Fruit fly (Drosophila melanogaster) S2 (cell line): ENCODE data around the gene CG17687.

Source experiments
- CG8478 ChIP-seq: fragments of >200 bp; optimal IDR thresholded peaks from 2 replicates; lab custom pipeline; 2018
- CTCF ChIP-seq, 2 experiments: fragments of >200 bp; optimal IDR thresholded peaks; 2 replicates each; lab custom pipeline; 2018

Gene CG17687

dm6 chr3L:13348733-13349132 lies at the start of gene CG17687:
TSS of gene CG17687 (plus strand) at chr3L:13349033.
- TF ChIP-seq CTCF (optimal IDR thresholded peaks at IDR 0.05; lab: Kevin White, UChicago) = no peak
- no peak for TF ChIP-seq CG8478 (lab: Kevin White, UChicago)

DNA sequence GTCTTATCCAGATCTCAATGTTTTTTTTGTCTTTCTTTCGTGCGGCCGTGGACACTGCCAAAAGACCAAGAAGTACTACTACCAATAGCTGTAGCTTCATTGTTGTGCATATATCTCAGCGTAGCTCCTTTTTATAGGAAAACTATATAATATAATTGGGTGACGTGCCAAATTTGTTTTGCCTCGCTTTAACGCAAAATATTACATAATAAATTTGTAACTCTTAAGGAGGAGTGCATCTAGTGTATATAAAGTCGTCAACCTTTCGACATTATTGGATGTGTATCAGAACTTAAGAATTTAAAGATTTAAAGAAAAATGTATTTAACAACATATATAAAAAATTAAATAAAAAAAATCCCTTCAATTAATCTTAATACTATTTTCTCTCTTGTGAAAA lies 48.8 kb upstream of the CG17687 start, which contains the start of gene CG43147:
Gene CG43147 (minus strand): TSS at position 101 of the 400 bp plus-strand sequence.
- no peak for TF ChIP-seq CTCF (optimal IDR thresholded peaks at IDR 0.05; lab: Kevin White, UChicago)

DNA sequence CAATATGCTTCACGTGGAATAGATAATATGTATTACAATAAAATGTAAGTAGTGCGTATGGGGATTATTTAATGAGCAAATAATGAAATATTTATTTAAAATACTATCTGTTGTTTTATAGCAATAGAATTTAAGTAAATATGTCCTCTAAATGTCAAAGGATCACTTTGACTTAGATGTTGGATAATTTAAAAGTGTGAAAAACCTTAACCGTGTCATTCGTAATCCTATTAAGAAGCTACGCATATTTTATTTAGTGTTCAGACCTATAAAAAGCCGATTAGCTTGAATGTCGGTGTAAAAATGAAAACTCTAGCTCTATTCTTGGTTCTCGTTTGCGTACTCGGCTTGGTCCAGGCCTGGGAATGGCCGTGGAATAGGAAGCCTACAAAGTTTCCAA lies 47.5 kb upstream of the CG17687 start, which contains the start of gene SP:
Gene SP (plus strand): TSS at position 301 of the 400 bp plus-strand sequence.
- no peak for TF ChIP-seq CTCF (optimal IDR thresholded peaks at IDR 0.05; lab: Kevin White, UChicago)
- no peak for TF ChIP-seq CG8478 (lab: Kevin White, UChicago)

DNA sequence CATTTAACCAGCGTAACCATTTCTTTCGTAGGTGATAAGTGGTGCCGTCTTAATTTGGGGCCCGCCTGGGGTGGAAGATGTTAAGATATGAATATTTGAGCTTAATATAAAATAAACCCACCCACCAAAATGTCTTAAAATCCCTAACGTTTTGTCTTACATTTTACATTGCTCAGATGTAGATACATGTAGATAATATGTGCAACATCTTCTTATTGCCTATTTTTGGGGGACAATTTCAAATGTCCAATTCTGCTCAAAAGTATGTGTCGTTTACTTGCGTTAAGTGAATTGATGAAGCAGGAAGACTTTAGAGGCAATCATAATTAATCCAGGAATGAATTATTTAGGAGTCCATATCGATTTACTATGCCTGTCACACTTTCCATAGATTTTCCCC lies 47.0 kb upstream of the CG17687 start:
- TF ChIP-seq CTCF (optimal IDR thresholded peaks at IDR 0.05; lab: Kevin White, UChicago) (peak; percentile 35 to 57), CG8478 (lab: Kevin White, UChicago) (no peak)

DNA sequence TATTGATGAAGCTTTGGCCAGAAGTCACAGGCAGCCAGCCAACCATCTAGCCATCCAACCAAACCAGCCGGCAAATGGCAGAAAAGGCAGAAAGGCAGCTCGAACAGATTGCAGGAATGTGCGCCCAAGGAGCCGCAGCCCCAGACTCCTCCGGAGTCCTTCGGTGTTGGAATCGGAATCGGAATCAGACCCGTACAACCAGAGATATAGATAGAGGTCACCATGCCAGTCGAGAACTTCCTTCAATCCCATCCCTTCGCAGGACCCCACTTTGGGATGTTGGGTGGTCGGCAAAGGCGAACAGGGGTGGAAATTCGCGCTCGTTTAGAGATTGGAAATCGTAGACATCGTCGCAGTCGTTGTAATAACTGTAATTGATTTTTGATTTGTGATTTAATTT lies 36.6 kb upstream of the CG17687 start:
- TF ChIP-seq CG8478 (lab: Kevin White, UChicago) = no peak
- TF ChIP-seq CTCF (optimal IDR thresholded peaks at IDR 0.05; lab: Kevin White, UChicago) = no peak

DNA sequence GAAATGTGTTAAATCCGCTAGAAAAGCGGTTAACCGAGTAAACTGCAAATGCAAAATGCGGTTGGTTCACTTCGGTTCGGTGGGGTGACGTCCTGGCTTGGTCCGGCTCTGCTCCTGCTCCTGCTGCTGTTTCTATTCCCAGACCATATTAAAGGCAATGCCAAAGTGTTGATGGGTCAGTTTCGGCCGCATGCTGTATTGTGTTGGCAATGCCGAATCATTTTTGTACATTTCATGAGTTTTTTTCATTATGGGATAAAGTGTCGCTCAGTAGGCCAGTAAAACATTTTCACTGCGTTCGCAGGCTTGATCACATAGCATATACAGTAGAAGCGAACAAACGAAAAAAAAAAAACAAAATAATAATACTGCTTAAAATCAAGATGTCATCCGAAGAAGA lies 20.0 kb upstream of the CG17687 start, which contains the start of gene CG14113:
Gene CG14113 (plus strand): TSS at position 301 of the 400 bp plus-strand sequence.
- TF ChIP-seq CTCF (optimal IDR thresholded peaks at IDR 0.05; lab: Kevin White, UChicago) = no peak
- no peak for TF ChIP-seq CG8478 (lab: Kevin White, UChicago)

DNA sequence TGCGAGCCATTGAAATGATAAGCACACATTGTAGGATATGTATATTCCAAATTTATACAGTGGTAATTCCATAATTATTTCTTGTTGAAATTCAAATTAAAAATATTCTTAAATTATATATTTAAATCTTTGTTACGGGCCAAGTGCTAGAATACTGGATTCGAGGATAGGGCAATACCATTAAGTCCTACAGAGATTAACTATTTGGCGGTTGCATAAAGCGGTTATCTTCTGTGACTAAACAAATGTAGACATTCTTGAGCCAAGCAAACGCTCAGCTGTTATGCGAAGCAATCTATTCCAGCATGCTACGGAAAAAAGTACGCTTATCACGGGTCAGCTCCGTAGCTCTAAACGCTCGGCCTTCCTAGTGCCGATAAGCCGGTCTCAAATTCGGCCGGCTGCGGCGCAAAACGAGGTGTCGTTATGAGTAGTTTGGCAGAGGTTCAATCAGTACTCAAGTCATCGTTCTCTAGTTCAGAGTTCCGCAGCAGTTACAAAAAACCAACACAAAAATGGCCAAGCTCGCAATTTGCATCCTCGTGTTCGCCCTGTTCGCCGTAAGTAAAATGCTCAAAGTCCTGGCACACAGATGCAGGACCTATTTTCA lies 7.4 kb downstream of the CG17687 start, which contains the start of gene Nplp2:
Gene Nplp2 (plus strand): TSS at position 293 of the 610 bp plus-strand sequence.
- TF ChIP-seq CTCF (optimal IDR thresholded peaks at IDR 0.05; lab: Kevin White, UChicago) = no peak
- TF ChIP-seq CG8478 (lab: Kevin White, UChicago) = no peak

- no peak for TF ChIP-seq CTCF (optimal IDR thresholded peaks at IDR 0.05; lab: Kevin White, UChicago)
- TF ChIP-seq CG8478 (lab: Kevin White, UChicago) = no peak
Observed at dm6 chr3L:13377657-13378056, 28.8 kb downstream of the CG17687 start, which contains the start of gene CG14111. TSS of gene CG14111 (plus strand) at chr3L:13377957.

dm6 chr3L:13378202-13378601 lies 29.4 kb downstream of the CG17687 start, which contains the start of gene SNCF:
TSS of gene SNCF (plus strand) at chr3L:13378583.
- TF ChIP-seq CG8478 (lab: Kevin White, UChicago) (no peak), CTCF (optimal IDR thresholded peaks at IDR 0.05; lab: Kevin White, UChicago) (no peak)

DNA sequence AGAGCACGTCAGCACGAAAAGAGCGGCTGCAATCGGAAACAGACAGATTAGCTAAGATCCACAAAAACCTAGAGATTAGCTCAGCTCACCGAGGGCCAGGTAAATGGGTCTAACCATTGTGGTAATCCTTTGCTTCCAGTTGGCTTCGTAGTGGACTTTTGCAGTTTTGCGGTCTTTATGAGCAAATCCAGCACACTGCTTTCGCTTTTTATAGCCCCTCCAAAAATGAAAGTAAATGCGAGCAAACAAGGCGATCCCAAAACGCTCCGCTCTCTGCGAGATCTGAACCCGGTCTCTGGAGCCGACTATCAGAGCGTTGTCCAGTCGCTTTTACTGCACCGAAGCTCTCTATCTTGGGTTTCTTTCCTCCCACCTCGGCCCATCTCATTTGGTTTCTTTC lies 32.3 kb downstream of the CG17687 start, which contains the start of gene CG14107:
Gene CG14107 (minus strand): TSS at position 187 of the 400 bp plus-strand sequence.
- TF ChIP-seq CTCF (optimal IDR thresholded peaks at IDR 0.05; lab: Kevin White, UChicago) (no peak), CG8478 (lab: Kevin White, UChicago) (no peak)

- TF ChIP-seq CG8478 (lab: Kevin White, UChicago) (no peak), CTCF (optimal IDR thresholded peaks at IDR 0.05; lab: Kevin White, UChicago) (no peak)
Observed at dm6 chr3L:13382061-13382815, 33.4 kb downstream of the CG17687 start, which contains the start of gene ImpL1. TSS of gene ImpL1 (plus strand) at chr3L:13382765.

dm6 chr3L:13384489-13384888 lies 35.7 kb downstream of the CG17687 start, which contains the start of gene CG14110:
TSS of gene CG14110 (plus strand) at chr3L:13384789.
- TF ChIP-seq CG8478 (lab: Kevin White, UChicago) = no peak

- peak; percentile 33 to 54 for TF ChIP-seq CTCF (optimal IDR thresholded peaks at IDR 0.05; lab: Kevin White, UChicago)
- TF ChIP-seq CG8478 (lab: Kevin White, UChicago) = no peak
Observed at dm6 chr3L:13387608-13388007, 38.8 kb downstream of the CG17687 start, which contains the start of gene CG10171. TSS of gene CG10171 (minus strand) at chr3L:13387907.

DNA sequence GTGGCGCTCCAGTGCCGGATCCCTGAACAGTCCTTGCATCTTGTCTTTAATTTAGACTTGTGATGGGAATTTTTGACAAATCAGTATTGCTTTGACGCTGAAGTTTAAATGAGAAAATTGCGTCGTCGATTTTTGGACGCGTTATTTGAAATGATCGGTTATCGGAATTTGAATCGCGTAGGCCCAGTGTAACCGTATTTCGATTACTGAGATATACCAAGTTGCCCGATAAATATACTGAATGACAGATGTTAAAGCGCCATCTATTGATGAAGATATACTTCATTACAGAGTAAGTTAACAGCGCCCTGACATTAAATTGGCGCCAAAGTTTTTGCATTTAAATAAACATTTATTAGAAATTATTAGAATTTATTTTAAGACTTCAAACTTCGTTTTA lies 41.0 kb downstream of the CG17687 start, which contains the start of gene Poc1:
Gene Poc1 (minus strand): TSS at position 173 of the 400 bp plus-strand sequence.
- no peak for TF ChIP-seq CG8478 (lab: Kevin White, UChicago)
- peak; percentile 91 to 92 for TF ChIP-seq CTCF (optimal IDR thresholded peaks at IDR 0.05; lab: Kevin White, UChicago)

- TF ChIP-seq CTCF (optimal IDR thresholded peaks at IDR 0.05; lab: Kevin White, UChicago) (no peak), CG8478 (lab: Kevin White, UChicago) (no peak)
Observed at dm6 chr3L:13393538-13393937, 44.7 kb downstream of the CG17687 start.
